Fruit fly (Drosophila melanogaster): Measurements from ENCODE around the gene vri.

Gene vri

dm6 chr2L:5245363-5245892 lies 43.3 kb upstream of the vri start (continued):
- TF ChIP-seq Bdp1 (GFP tag; optimal IDR thresholded peaks at IDR 0.05) = no peak
- peak; percentile 23 for TF ChIP-seq CoRest (tag; optimal IDR thresholded peaks at IDR 0.05)
- TF ChIP-seq CG1832 (GFP tag; optimal IDR thresholded peaks at IDR 0.05) = no peak
- TF ChIP-seq Ets97D (GFP tag; optimal IDR thresholded peaks at IDR 0.05) = no peak
- TF ChIP-seq PHDP (tag; optimal IDR thresholded peaks at IDR 0.05) = no peak
- no peak for TF ChIP-seq ab (GFP tag; optimal IDR thresholded peaks at IDR 0.05)
- TF ChIP-seq lmd (GFP tag; IDR thresholded peaks at IDR 0.05) = no peak
- TF ChIP-seq zen (tag; optimal IDR thresholded peaks at IDR 0.05) = no peak
- TF ChIP-seq CG3065 (GFP tag; optimal IDR thresholded peaks at IDR 0.05) = no peak
- no peak for TF ChIP-seq yki (optimal IDR thresholded peaks at IDR 0.05)
- no peak for TF ChIP-seq Atf-2 (GFP tag; optimal IDR thresholded peaks at IDR 0.05)
- no peak for TF ChIP-seq so (GFP tag; IDR thresholded peaks at IDR 0.05)
- no peak for TF ChIP-seq Side (GFP tag; optimal IDR thresholded peaks at IDR 0.05)
- TF ChIP-seq Bteb2 (GFP tag; optimal IDR thresholded peaks at IDR 0.05) = no peak
- TF ChIP-seq nerfin-1 (tag; optimal IDR thresholded peaks at IDR 0.05) = peak; percentile 35
- TF ChIP-seq p53 (GFP tag; optimal IDR thresholded peaks at IDR 0.05) = peak; percentile 1
- peak; percentile 21 for TF ChIP-seq CG4707 (GFP tag; optimal IDR thresholded peaks at IDR 0.05)
- no peak for TF ChIP-seq tgo (GFP tag; IDR thresholded peaks at IDR 0.05)
- peak; percentile 57 for TF ChIP-seq CG17359 (tag; optimal IDR thresholded peaks at IDR 0.05)
- peak; percentile 30 for TF ChIP-seq CG8944 (GFP tag; optimal IDR thresholded peaks at IDR 0.05)
- TF ChIP-seq mirr (GFP tag; optimal IDR thresholded peaks at IDR 0.05) = no peak
- no peak for TF ChIP-seq Meics (GFP tag; optimal IDR thresholded peaks at IDR 0.05)
- no peak for TF ChIP-seq CG18619 (GFP tag; optimal IDR thresholded peaks at IDR 0.05)
- TF ChIP-seq ranshi (GFP tag; IDR thresholded peaks at IDR 0.05) = 0 out of 2 replicates have a peak, but pooled peaks have one; percentile 34
- TF ChIP-seq corto (GFP tag; optimal IDR thresholded peaks at IDR 0.05) = no peak
- no peak for TF ChIP-seq bowl (GFP tag; IDR thresholded peaks at IDR 0.05)
- TF ChIP-seq hb (GFP tag; IDR thresholded peaks at IDR 0.05; ENCODE audit: partially characterized antibody) = no peak
- no peak for TF ChIP-seq lbe (GFP tag; optimal IDR thresholded peaks at IDR 0.05)
- TF ChIP-seq slbo (GFP tag; IDR thresholded peaks at IDR 0.05) = no peak
- no peak for TF ChIP-seq CG7987 (GFP tag; optimal IDR thresholded peaks at IDR 0.05)
- no peak for TF ChIP-seq CG11247 (GFP tag; IDR thresholded peaks at IDR 0.05)
- no peak for TF ChIP-seq Ssrp (tag; optimal IDR thresholded peaks at IDR 0.05)
- TF ChIP-seq chm (GFP tag; IDR thresholded peaks at IDR 0.05) = peak; percentile 61; the same call in 1 of the 2 replicates
- TF ChIP-seq sisA (GFP tag; IDR thresholded peaks at IDR 0.05) = no peak
- no peak for TF ChIP-seq CG1647 (GFP tag; optimal IDR thresholded peaks at IDR 0.05)
- TF ChIP-seq CG6813 (GFP tag; optimal IDR thresholded peaks at IDR 0.05) = no peak
- TF ChIP-seq CG7745 (tag; optimal IDR thresholded peaks at IDR 0.05) = no peak
- TF ChIP-seq sob (GFP tag; IDR thresholded peaks at IDR 0.05) = no peak
- TF ChIP-seq Lhr (GFP tag; optimal IDR thresholded peaks at IDR 0.05) = peak; percentile 31
- peak in 1 of 2 experiments; percentile 11 for TF ChIP-seq Pdp1 (GFP tag; optimal IDR thresholded peaks at IDR 0.05)
- peak; percentile 58 for TF ChIP-seq dmrt99B (tag; optimal IDR thresholded peaks at IDR 0.05)
- no peak for TF ChIP-seq luna (GFP tag; optimal IDR thresholded peaks at IDR 0.05)
- TF ChIP-seq CG32532 (GFP tag; IDR thresholded peaks at IDR 0.05) = no peak
- TF ChIP-seq CG14667 (GFP tag; IDR thresholded peaks at IDR 0.05) = no peak
- TF ChIP-seq Stat92E (GFP tag; optimal IDR thresholded peaks at IDR 0.05) = peak in 1 of 3 experiments; percentile 25
- no peak for TF ChIP-seq cas (GFP tag; IDR thresholded peaks at IDR 0.05)
- TF ChIP-seq nmo (GFP tag; optimal IDR thresholded peaks at IDR 0.05) = peak; percentile 26
- no peak for TF ChIP-seq pan (optimal IDR thresholded peaks at IDR 0.05)
- TF ChIP-seq pan (GFP tag; optimal IDR thresholded peaks at IDR 0.05 in 1 of 2, IDR thresholded peaks at IDR 0.05 in 1 of 2) = peak in 1 of 2 experiments; percentile 9
- TF ChIP-seq MBD-R2 (GFP tag; IDR thresholded peaks at IDR 0.05) = no peak
- no peak for TF ChIP-seq stwl (tag; optimal IDR thresholded peaks at IDR 0.05)

Data from whole organism, embryonic.